Worm (Caenorhabditis elegans) whole organism, young adult: ENCODE data around the gene B0454.5.

Experiments used
- B0019.2 ChIP-seq: fragments of 200-800 bp; sonication (Bioruptor generic); conservative IDR thresholded peaks from 2 replicates; pipeline ENCODE4 v1.3.6; 2022; ENCODE audit warnings: missing genetic modification reagents, missing genetic modification characterization, missing compliant biosample characterization
- B0261.1 ChIP-seq: sonication (generic microtip); optimal IDR thresholded peaks from 2 replicates; lab custom pipeline; 2016; ENCODE audit warnings: mild to moderate bottlenecking, missing genetic modification characterization, moderate library complexity, missing compliant biosample characterization
- C06A6.2 ChIP-seq: fragments of 200-800 bp; sonication (Bioruptor generic); conservative IDR thresholded peaks from 2 replicates; pipeline ENCODE4 v1.3.6; 2022; ENCODE audit warnings: missing genetic modification characterization, missing compliant biosample characterization
- F23B12.7 ChIP-seq: sonication (generic microtip); optimal IDR thresholded peaks from 2 replicates; lab custom pipeline; 2017; ENCODE audit warnings: missing genetic modification characterization, mild to moderate bottlenecking, missing compliant biosample characterization, antibody characterized with exemption, moderate library complexity; ENCODE audit not compliant: insufficient read depth
- F33H1.4 ChIP-seq: fragments of 200-800 bp; sonication (Bioruptor generic); IDR thresholded peaks from 2 replicates; pipeline ENCODE4 v1.3.6; 2022; ENCODE audit warnings: missing genetic modification reagents, missing genetic modification characterization, missing compliant biosample characterization
- F52B5.7 ChIP-seq: sonication (generic microtip); optimal IDR thresholded peaks from 2 replicates; lab custom pipeline; 2016; ENCODE audit warnings: mild to moderate bottlenecking, missing genetic modification characterization, missing compliant biosample characterization
- F57C9.4 ChIP-seq: sonication (generic microtip); optimal IDR thresholded peaks from 2 replicates; lab custom pipeline; 2017; ENCODE audit warnings: mild to moderate bottlenecking, missing genetic modification characterization, missing compliant biosample characterization
- K12H6.12 ChIP-seq: fragments of 200-800 bp; sonication (Bioruptor generic); optimal IDR thresholded peaks from 2 replicates; lab custom pipeline; 2018; ENCODE audit warnings: mild to moderate bottlenecking, missing genetic modification characterization, missing compliant biosample characterization
- T07F8.4 ChIP-seq: sonication (generic microtip); optimal IDR thresholded peaks from 2 replicates; lab custom pipeline; 2016; ENCODE audit warnings: mild to moderate bottlenecking, missing genetic modification characterization, moderate library complexity, missing compliant biosample characterization
- Y53G8AR.9 ChIP-seq: fragments of 200-800 bp; sonication (Bioruptor generic); conservative IDR thresholded peaks from 2 replicates; pipeline ENCODE4 v1.3.6; 2022; ENCODE audit warnings: missing genetic modification reagents, missing genetic modification characterization, missing compliant biosample characterization
- ama-1 ChIP-seq, 3 experiments: fragments of 150-350 bp in 1 of 3; sonication (generic microtip) in 2 of 3; optimal IDR thresholded peaks; 2 replicates each; lab custom pipeline; 2014 to 2018; ENCODE audit warnings: missing biosample characterization in 2 of 3, missing genetic modification characterization in 2 of 3, missing genetic modification reagents in 2 of 3
- aptf-3 ChIP-seq: fragments of 200-800 bp; sonication (Bioruptor generic); IDR thresholded peaks from 2 replicates; pipeline ENCODE4 v1.3.6; 2022; ENCODE audit warnings: missing genetic modification characterization, missing compliant biosample characterization
- atf-7 ChIP-seq: sonication (generic microtip); optimal IDR thresholded peaks from 2 replicates; lab custom pipeline; 2017; ENCODE audit warnings: mild to moderate bottlenecking, missing genetic modification characterization, missing compliant biosample characterization
- athp-1 ChIP-seq: sonication (generic microtip); optimal IDR thresholded peaks from 2 replicates; lab custom pipeline; 2017; ENCODE audit warnings: mild to moderate bottlenecking, missing genetic modification characterization, missing compliant biosample characterization
- attf-3 ChIP-seq: fragments of 200-800 bp; sonication (Bioruptor generic); conservative IDR thresholded peaks from 2 replicates; pipeline ENCODE4 v1.3.6; 2022; ENCODE audit warnings: missing genetic modification reagents, missing genetic modification characterization, missing compliant biosample characterization
- cebp-1 ChIP-seq, 2 experiments: fragments of 200-800 bp in 1 of 2; sonication (Bioruptor generic) in 1 of 2; sonication (generic microtip) in 1 of 2; IDR thresholded peaks in 1 of 2; optimal IDR thresholded peaks in 1 of 2; 2 replicates each; pipeline versions ENCODE4 v1.3.6 to Lab custom; 2017 to 2022; ENCODE audit warnings: missing compliant biosample characterization in 2 of 2, missing genetic modification characterization in 2 of 2, mild to moderate bottlenecking in 1 of 2, missing genetic modification reagents in 1 of 2, moderate library complexity in 1 of 2
- ceh-100 ChIP-seq: fragments of 200-800 bp; sonication (Bioruptor generic); IDR thresholded peaks from 2 replicates; pipeline ENCODE4 v1.3.6; 2022; ENCODE audit warnings: missing genetic modification reagents, missing genetic modification characterization, missing compliant biosample characterization
- ceh-27 ChIP-seq: fragments of 200-800 bp; sonication (Bioruptor generic); optimal IDR thresholded peaks from 2 replicates; lab custom pipeline; 2018; ENCODE audit warnings: mild to moderate bottlenecking, missing genetic modification characterization, moderate library complexity, missing compliant biosample characterization
- hlh-12 ChIP-seq: sonication (generic microtip); optimal IDR thresholded peaks from 2 replicates; lab custom pipeline; 2016; ENCODE audit warnings: missing genetic modification characterization, missing compliant biosample characterization
- hmg-20 ChIP-seq: fragments of 200-800 bp; sonication (Bioruptor generic); IDR thresholded peaks from 2 replicates; pipeline ENCODE4 v1.3.6; 2022; ENCODE audit warnings: missing genetic modification reagents, missing genetic modification characterization, missing compliant biosample characterization
- hrde-1 ChIP-seq: sonication (generic microtip); optimal IDR thresholded peaks from 2 replicates; lab custom pipeline; 2016; ENCODE audit warnings: missing genetic modification characterization, mild to moderate bottlenecking, missing compliant biosample characterization, moderate library complexity, missing genotype, missing genetic modification reagents, borderline replicate concordance
- let-526 ChIP-seq: fragments of 200-800 bp; sonication (Bioruptor generic); IDR thresholded peaks from 2 replicates; pipeline ENCODE4 v1.3.6; 2022; ENCODE audit warnings: missing genetic modification reagents, missing genetic modification characterization, missing compliant biosample characterization
- lin-26 ChIP-seq: fragments of 200-800 bp; sonication (Bioruptor generic); IDR thresholded peaks from 2 replicates; pipeline ENCODE4 v1.3.6; 2022; ENCODE audit warnings: missing genetic modification reagents, missing genetic modification characterization, missing compliant biosample characterization
- lir-1 ChIP-seq: fragments of 200-800 bp; sonication (Bioruptor generic); conservative IDR thresholded peaks from 2 replicates; pipeline ENCODE4 v1.3.6; 2022; ENCODE audit warnings: missing genetic modification reagents, missing genetic modification characterization, missing compliant biosample characterization
- lsy-27 ChIP-seq: sonication (generic microtip); optimal IDR thresholded peaks from 2 replicates; lab custom pipeline; 2017; ENCODE audit warnings: missing genetic modification characterization, mild to moderate bottlenecking, missing compliant biosample characterization, antibody characterized with exemption, missing genotype, borderline replicate concordance; ENCODE audit not compliant: insufficient read depth
- madf-6 ChIP-seq: fragments of 200-800 bp; sonication (Bioruptor generic); IDR thresholded peaks from 2 replicates; pipeline ENCODE4 v1.3.6; 2022; ENCODE audit warnings: missing genetic modification reagents, missing genetic modification characterization, missing compliant biosample characterization
- mes-4 ChIP-seq: sonication (generic microtip); optimal IDR thresholded peaks from 2 replicates; lab custom pipeline; 2016; ENCODE audit warnings: missing genotype, missing genetic modification characterization, missing compliant biosample characterization
- mxl-1 ChIP-seq: sonication (generic microtip); optimal IDR thresholded peaks from 2 replicates; lab custom pipeline; 2016; ENCODE audit warnings: missing genetic modification characterization, missing compliant biosample characterization
- nfya-1 ChIP-seq: sonication (generic microtip); optimal IDR thresholded peaks from 2 replicates; lab custom pipeline; 2017; ENCODE audit warnings: antibody characterized with exemption, missing compliant biosample characterization, missing genetic modification characterization, borderline replicate concordance; ENCODE audit not compliant: insufficient read depth
- nfya-2 ChIP-seq: fragments of 200-800 bp; sonication (Bioruptor generic); IDR thresholded peaks from 2 replicates; pipeline ENCODE4 v1.3.6; 2022; ENCODE audit warnings: missing genetic modification reagents, missing genetic modification characterization, missing compliant biosample characterization
- nhr-179 ChIP-seq: sonication (generic microtip); optimal IDR thresholded peaks from 2 replicates; lab custom pipeline; 2016; ENCODE audit warnings: mild to moderate bottlenecking, missing genetic modification characterization, missing compliant biosample characterization
- sdz-38 ChIP-seq: sonication (generic microtip); optimal IDR thresholded peaks from 2 replicates; lab custom pipeline; 2016; ENCODE audit warnings: missing genotype, missing genetic modification characterization, missing compliant biosample characterization
- sea-2 ChIP-seq: fragments of 200-800 bp; sonication (Bioruptor generic); IDR thresholded peaks from 2 replicates; pipeline ENCODE4 v1.3.6; 2022; ENCODE audit warnings: missing genetic modification characterization, missing compliant biosample characterization
- tbp1 ChIP-seq: fragments of 200-800 bp; sonication (Bioruptor generic); optimal IDR thresholded peaks from 2 replicates; lab custom pipeline; 2018; ENCODE audit warnings: mild to moderate bottlenecking, missing genetic modification characterization, missing compliant biosample characterization
- tlf-1 ChIP-seq: fragments of 200-800 bp; sonication (Bioruptor generic); optimal IDR thresholded peaks from 2 replicates; lab custom pipeline; 2018; ENCODE audit warnings: mild to moderate bottlenecking, missing genetic modification characterization, missing compliant biosample characterization
- unc-62 ChIP-seq: fragments of 150-350 bp; optimal IDR thresholded peaks from 2 replicates; lab custom pipeline; 2014; ENCODE audit warnings: missing biosample characterization, missing genetic modification reagents, missing genetic modification characterization
- ztf-18 ChIP-seq: sonication (generic microtip); optimal IDR thresholded peaks from 2 replicates; lab custom pipeline; 2016; ENCODE audit warnings: missing genotype, mild to moderate bottlenecking, missing genetic modification characterization, missing compliant biosample characterization
- ztf-22 ChIP-seq: fragments of 200-800 bp; sonication (Bioruptor generic); optimal IDR thresholded peaks from 2 replicates; lab custom pipeline; 2018; ENCODE audit warnings: mild to moderate bottlenecking, missing genetic modification characterization, moderate library complexity, missing compliant biosample characterization
- ztf-26 ChIP-seq: sonication (generic microtip); optimal IDR thresholded peaks from 2 replicates; lab custom pipeline; 2017; ENCODE audit warnings: missing genetic modification characterization, missing compliant biosample characterization
- ztf-6 ChIP-seq: fragments of 200-800 bp; sonication (Bioruptor generic); IDR thresholded peaks from 2 replicates; pipeline ENCODE4 v1.3.6; 2022; ENCODE audit warnings: missing genetic modification reagents, missing genetic modification characterization, missing compliant biosample characterization

The B0454.5 gene

ce11 chrII:3000535-3001264 is 38.0 kb upstream of the B0454.5 start, which contains the start of gene lido-9 (continued):
- no peak for TF ChIP-seq F33H1.4
- TF ChIP-seq nhr-179, result no peak
- TF ChIP-seq aptf-3 (GFP tag; lab: Robert Waterston, UW), result 0 out of 2 replicates have a peak, but pooled peaks have one; percentile 21
- TF ChIP-seq F57C9.4, result no peak

DNA sequence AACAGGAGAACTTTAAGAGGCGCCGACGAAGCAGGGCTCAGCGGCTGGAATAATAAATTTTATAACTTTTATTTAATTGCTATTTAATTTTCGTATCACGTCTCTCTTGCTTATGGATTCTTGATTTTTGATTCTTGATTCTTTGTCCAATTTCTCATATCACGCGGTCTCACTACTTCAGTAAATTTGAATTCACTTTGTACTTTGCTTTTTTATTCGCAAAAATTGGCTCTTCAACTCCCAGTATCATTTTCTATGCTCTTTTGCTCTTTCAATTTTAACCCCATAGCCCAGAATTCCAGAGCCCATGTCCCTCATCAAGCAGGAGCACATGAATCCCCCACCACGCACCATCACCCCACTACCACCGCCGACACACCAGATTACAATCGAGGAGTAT is 36.4 kb upstream of the B0454.5 start, which contains the start of gene lido-10:
Gene lido-10 (plus strand): TSS at position 301 of the 400 bp plus-strand sequence.
- no peak for TF ChIP-seq mes-4
- TF ChIP-seq sea-2 (GFP tag; lab: Robert Waterston, UW), result no peak
- TF ChIP-seq ceh-100 (GFP tag; lab: Robert Waterston, UW), result no peak
- TF ChIP-seq F23B12.7 (tag; lab: Kevin White, UChicago), result no peak
- TF ChIP-seq nfya-2 (GFP tag; lab: Robert Waterston, UW), result no peak
- no peak for TF ChIP-seq ztf-18 (tag; lab: Kevin White, UChicago)
- no peak for TF ChIP-seq hrde-1
- no peak for TF ChIP-seq Y53G8AR.9
- no peak for TF ChIP-seq F52B5.7 (tag; lab: Kevin White, UChicago)

- TF ChIP-seq F33H1.4, result no peak
- TF ChIP-seq tlf-1 (GFP tag; lab: Kevin White, UChicago), result no peak
- TF ChIP-seq lin-26 (GFP tag; lab: Robert Waterston, UW), result no peak
- no peak for TF ChIP-seq ceh-27 (GFP tag; lab: Kevin White, UChicago)
- TF ChIP-seq atf-7 (tag; lab: Kevin White, UChicago), result no peak
- TF ChIP-seq K12H6.12 (tag; lab: Kevin White, UChicago), result no peak
- TF ChIP-seq hmg-20 (GFP tag; lab: Robert Waterston, UW), result no peak
Observed at ce11 chrII:3003667-3004066, 35.0 kb upstream of the B0454.5 start, which contains the start of gene lido-11. Gene lido-11, plus strand, starts transcription at chrII:3003967.

DNA sequence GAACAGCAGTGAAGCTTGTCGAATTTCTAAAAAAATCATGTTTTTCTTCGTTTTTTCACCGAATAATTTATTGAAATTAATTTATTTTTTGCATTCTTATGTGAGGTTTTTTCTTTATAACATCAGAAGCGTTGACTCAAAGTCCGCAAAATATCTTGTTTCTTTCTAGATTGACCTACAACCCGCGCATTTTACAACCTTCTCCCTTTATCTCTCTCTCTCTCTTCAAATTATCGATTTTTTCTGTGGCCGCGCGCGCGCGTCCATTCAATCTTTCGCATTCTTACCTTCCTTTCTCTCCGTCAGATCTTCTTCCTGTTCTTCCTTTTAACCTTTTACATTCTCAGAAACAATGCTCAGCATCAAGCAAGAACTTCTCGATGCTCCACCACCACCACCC is 33.2 kb upstream of the B0454.5 start, which contains the start of gene lido-12:
Gene lido-12 (plus strand): TSS at position 301 of the 400 bp plus-strand sequence.
- TF ChIP-seq athp-1 (tag; lab: Kevin White, UChicago), result no peak
- no peak for TF ChIP-seq tbp1
- TF ChIP-seq sea-2 (GFP tag; lab: Robert Waterston, UW), result no peak
- TF ChIP-seq lin-26 (GFP tag; lab: Robert Waterston, UW), result no peak
- no peak for TF ChIP-seq F52B5.7 (tag; lab: Kevin White, UChicago)
- no peak for TF ChIP-seq B0261.1 (tag; lab: Kevin White, UChicago)
- no peak for TF ChIP-seq B0019.2 (GFP tag; lab: Robert Waterston, UW)
- no peak for TF ChIP-seq sdz-38 (tag; lab: Kevin White, UChicago)
- no peak for TF ChIP-seq madf-6
- TF ChIP-seq aptf-3 (GFP tag; lab: Robert Waterston, UW), result no peak
- no peak for TF ChIP-seq ztf-22
- no peak for TF ChIP-seq mxl-1 (tag; lab: Kevin White, UChicago)
- no peak for TF ChIP-seq T07F8.4
- TF ChIP-seq, all 124 proteins: peak for 0

ce11 chrII:3008400-3008799 is 30.3 kb upstream of the B0454.5 start, which contains the start of gene sdz-5:
Gene sdz-5, plus strand, starts transcription at chrII:3008700.
- no peak for TF ChIP-seq attf-3
- TF ChIP-seq mes-4, result no peak
- TF ChIP-seq lin-26 (GFP tag; lab: Robert Waterston, UW), result no peak
- no peak for TF ChIP-seq C06A6.2 (GFP tag; lab: Robert Waterston, UW)
- no peak for TF ChIP-seq ama-1 (optimal IDR thresholded peaks at IDR 0.05; lab: Kevin White, UChicago)
- TF ChIP-seq ama-1 (GFP tag; optimal IDR thresholded peaks at IDR 0.05; lab: Kevin White, UChicago), result no peak
- no peak for TF ChIP-seq cebp-1 (GFP tag; IDR thresholded peaks at IDR 0.05; lab: Robert Waterston, UW)
- no peak for TF ChIP-seq cebp-1 (tag; optimal IDR thresholded peaks at IDR 0.05; lab: Kevin White, UChicago)
- no peak for TF ChIP-seq ztf-6 (GFP tag; lab: Robert Waterston, UW)
- TF ChIP-seq ceh-27 (GFP tag; lab: Kevin White, UChicago), result no peak
- TF ChIP-seq unc-62, result no peak
- no peak for TF ChIP-seq lsy-27 (tag; lab: Kevin White, UChicago)
- TF ChIP-seq ztf-26 (tag; lab: Kevin White, UChicago), result no peak
- no peak for TF ChIP-seq lir-1 (GFP tag; lab: Robert Waterston, UW)
- no peak for TF ChIP-seq nfya-1 (tag; lab: Kevin White, UChicago)
- no peak for TF ChIP-seq hlh-12 (tag; lab: Kevin White, UChicago)
- no peak for TF ChIP-seq let-526 (GFP tag; lab: Robert Waterston, UW)
